Worm (Caenorhabditis elegans): ENCODE data around the gene C06E2.1.

Gene C06E2.1

ce11 chrX:8874748-8875147, at the start of gene C06E2.1:
TSS of gene C06E2.1 (minus strand) at chrX:8874848.
- no peak for TF ChIP-seq unc-62 (GFP tag; optimal IDR thresholded peaks at IDR 0.05)

ce11 chrX:8921221-8921620, 46.6 kb upstream of the C06E2.1 start:
- no peak for TF ChIP-seq unc-62 (GFP tag; optimal IDR thresholded peaks at IDR 0.05)

- no peak for TF ChIP-seq unc-62 (GFP tag; optimal IDR thresholded peaks at IDR 0.05)
Observed at ce11 chrX:8919323-8919722, 44.7 kb upstream of the C06E2.1 start, which contains the start of gene nlp-14. TSS of gene nlp-14 (minus strand) at chrX:8919423.

- TF ChIP-seq unc-62 (GFP tag; optimal IDR thresholded peaks at IDR 0.05): no peak
Observed at ce11 chrX:8918792-8919191, 44.1 kb upstream of the C06E2.1 start.

ce11 chrX:8917730-8918129, 43.1 kb upstream of the C06E2.1 start:
- no peak for TF ChIP-seq unc-62 (GFP tag; optimal IDR thresholded peaks at IDR 0.05)

ce11 chrX:8911077-8911476, 36.4 kb upstream of the C06E2.1 start, which contains the start of gene cyn-8:
TSS of gene cyn-8 (plus strand) at chrX:8911293.
- no peak for TF ChIP-seq unc-62 (GFP tag; optimal IDR thresholded peaks at IDR 0.05)

- no peak for TF ChIP-seq unc-62 (GFP tag; optimal IDR thresholded peaks at IDR 0.05)
Observed at ce11 chrX:8905089-8905488, 30.4 kb upstream of the C06E2.1 start, which contains the start of gene ensh-1. TSS of gene ensh-1 (plus strand) at chrX:8905389.

- TF ChIP-seq unc-62 (GFP tag; optimal IDR thresholded peaks at IDR 0.05): no peak
Observed at ce11 chrX:8902920-8903319, 28.3 kb upstream of the C06E2.1 start.

ce11 chrX:8892808-8893207, 18.2 kb upstream of the C06E2.1 start, which contains the start of gene C13E3.1:
TSS of gene C13E3.1 (plus strand) at chrX:8893108.
- no peak for TF ChIP-seq unc-62 (GFP tag; optimal IDR thresholded peaks at IDR 0.05)

- TF ChIP-seq unc-62 (GFP tag; optimal IDR thresholded peaks at IDR 0.05): no peak
Observed at ce11 chrX:8891393-8891953, 16.8 kb upstream of the C06E2.1 start.

ce11 chrX:8890251-8890755, 15.7 kb upstream of the C06E2.1 start:
- no peak for TF ChIP-seq unc-62 (GFP tag; optimal IDR thresholded peaks at IDR 0.05)

- no peak for TF ChIP-seq unc-62 (GFP tag; optimal IDR thresholded peaks at IDR 0.05)
Observed at ce11 chrX:8888835-8889234, 14.2 kb upstream of the C06E2.1 start.

ce11 chrX:8882162-8882561, 7.5 kb upstream of the C06E2.1 start:
- TF ChIP-seq unc-62 (GFP tag; optimal IDR thresholded peaks at IDR 0.05): no peak

ce11 chrX:8879349-8879748, 4.7 kb upstream of the C06E2.1 start, which contains the start of gene C06E2.2:
TSS of gene C06E2.2 (plus strand) at chrX:8879649.
- no peak for TF ChIP-seq unc-62 (GFP tag; optimal IDR thresholded peaks at IDR 0.05)

- no peak for TF ChIP-seq unc-62 (GFP tag; optimal IDR thresholded peaks at IDR 0.05)
Observed at ce11 chrX:8878709-8879108, 4.1 kb upstream of the C06E2.1 start.

ce11 chrX:8877162-8877561, 2.5 kb upstream of the C06E2.1 start:
- TF ChIP-seq unc-62 (GFP tag; optimal IDR thresholded peaks at IDR 0.05): no peak

ce11 chrX:8875867-8876266, 1.2 kb upstream of the C06E2.1 start:
- TF ChIP-seq unc-62 (GFP tag; optimal IDR thresholded peaks at IDR 0.05): no peak

Data from whole organism, dauer.